Fruit fly (Drosophila melanogaster) whole organism, prepupa: Measurements from ENCODE around the gene CG31913.

Experiments used
- Blimp-1 ChIP-seq: fragments of 200-800 bp; sonication (Bioruptor generic); optimal IDR thresholded peaks from 3 replicates; lab custom pipeline; 2017; ENCODE audit warnings: missing biosample characterization, missing genetic modification characterization, mild to moderate bottlenecking, moderate library complexity, missing genetic modification reagents
- CG10631 ChIP-seq: fragments of 200-800 bp; sonication (Bioruptor generic); optimal IDR thresholded peaks from 2 replicates; lab custom pipeline; 2016; ENCODE audit warnings: missing biosample characterization, missing genetic modification characterization
- CG10669 ChIP-seq: fragments of 200-800 bp; sonication (Bioruptor generic); optimal IDR thresholded peaks from 3 replicates; lab custom pipeline; 2018; ENCODE audit warnings: missing biosample characterization, mild to moderate bottlenecking, missing genetic modification characterization, moderate library complexity
- CG11762 ChIP-seq: fragments of 200-800 bp; sonication (Bioruptor generic); optimal IDR thresholded peaks from 3 replicates; lab custom pipeline; 2016; ENCODE audit warnings: missing biosample characterization, missing genetic modification characterization; ENCODE audit not compliant: insufficient read depth
- CG11902 ChIP-seq: fragments of 200-800 bp; sonication (Bioruptor generic); optimal IDR thresholded peaks from 3 replicates; lab custom pipeline; 2016; ENCODE audit warnings: missing biosample characterization, missing genetic modification characterization
- CG15336 ChIP-seq: fragments of 200-800 bp; sonication (Bioruptor generic); IDR thresholded peaks from 2 replicates; pipeline ENCODE4 v1.3.6; 2022; ENCODE audit warnings: missing biosample characterization, missing genetic modification characterization
- CG16779 ChIP-seq: fragments of 200-800 bp; sonication (Bioruptor generic); optimal IDR thresholded peaks from 3 replicates; lab custom pipeline; 2017; ENCODE audit warnings: missing biosample characterization, mild to moderate bottlenecking, missing genetic modification characterization
- CG3032 ChIP-seq: fragments of 200-800 bp; optimal IDR thresholded peaks from 2 replicates; lab custom pipeline; 2019; ENCODE audit warnings: missing biosample characterization, mild to moderate bottlenecking, missing genetic modification characterization, moderate library complexity
- CG34406 ChIP-seq: fragments of 200-800 bp; sonication (Bioruptor generic); optimal IDR thresholded peaks from 3 replicates; lab custom pipeline; 2016; ENCODE audit warnings: missing biosample characterization, missing genetic modification characterization
- CG3919 ChIP-seq: fragments of 200-800 bp; sonication (Bioruptor generic); optimal IDR thresholded peaks from 3 replicates; lab custom pipeline; 2016; ENCODE audit warnings: missing biosample characterization, missing genetic modification characterization
- CG6163 ChIP-seq: fragments of 200-800 bp; sonication (Bioruptor generic); IDR thresholded peaks from 3 replicates; pipeline ENCODE4 v1.3.6; 2022; ENCODE audit warnings: missing biosample characterization, missing genetic modification characterization
- CG6792 ChIP-seq: fragments of 200-800 bp; sonication (Bioruptor generic); optimal IDR thresholded peaks from 3 replicates; lab custom pipeline; 2016; ENCODE audit warnings: missing biosample characterization, missing genetic modification characterization
- CG6808 ChIP-seq: fragments of 200-800 bp; sonication (Bioruptor generic); optimal IDR thresholded peaks from 3 replicates; lab custom pipeline; 2017; ENCODE audit warnings: missing biosample characterization, missing genetic modification characterization, mild to moderate bottlenecking, moderate library complexity, missing genetic modification reagents
- CG6854 ChIP-seq: fragments of 200-800 bp; sonication (Bioruptor generic); optimal IDR thresholded peaks from 2 replicates; lab custom pipeline; 2017; ENCODE audit warnings: missing biosample characterization, mild to moderate bottlenecking, missing genetic modification characterization
- CG7368 ChIP-seq: fragments of 200-800 bp; sonication (Bioruptor generic); optimal IDR thresholded peaks from 3 replicates; lab custom pipeline; 2016; ENCODE audit warnings: missing biosample characterization, missing genetic modification characterization
- CG8119 ChIP-seq: fragments of 200-800 bp; sonication (Bioruptor generic); IDR thresholded peaks from 3 replicates; pipeline ENCODE4 v1.3.6; 2022; ENCODE audit warnings: missing biosample characterization, missing genetic modification characterization
- Eip78C ChIP-seq: fragments of 200-800 bp; sonication (Bioruptor generic); peaks from one replicate; lab custom pipeline; 2016; ENCODE audit warnings: missing biosample characterization, missing genetic modification characterization
- Ets96B ChIP-seq: fragments of 200-800 bp; optimal IDR thresholded peaks from 2 replicates; lab custom pipeline; 2019; ENCODE audit warnings: missing biosample characterization, mild to moderate bottlenecking, missing genetic modification characterization, moderate library complexity
- Gug ChIP-seq: fragments of 200-800 bp; sonication (Bioruptor generic); IDR thresholded peaks from 2 replicates; pipeline ENCODE4 v1.3.6; 2022; ENCODE audit warnings: missing biosample characterization, missing genetic modification characterization
- Hr39 ChIP-seq: fragments of 200-800 bp; sonication (Bioruptor generic); optimal IDR thresholded peaks from 2 replicates; lab custom pipeline; 2016; ENCODE audit warnings: missing biosample characterization, missing genetic modification characterization
- Lpt ChIP-seq: fragments of 200-800 bp; sonication (Bioruptor generic); optimal IDR thresholded peaks from 3 replicates; lab custom pipeline; 2016; ENCODE audit warnings: missing biosample characterization, missing genetic modification characterization
- OdsH ChIP-seq: fragments of 200-800 bp; sonication (Bioruptor generic); optimal IDR thresholded peaks from 3 replicates; lab custom pipeline; 2016; ENCODE audit warnings: missing biosample characterization, missing genetic modification characterization
- Sox102F ChIP-seq: fragments of 200-800 bp; sonication (Bioruptor generic); optimal IDR thresholded peaks from 2 replicates; lab custom pipeline; 2016; ENCODE audit warnings: missing biosample characterization, mild to moderate bottlenecking, missing genetic modification characterization
- Sox14 ChIP-seq: fragments of 200-800 bp; sonication (Bioruptor generic); optimal IDR thresholded peaks from 3 replicates; lab custom pipeline; 2016; ENCODE audit warnings: missing biosample characterization, missing genetic modification characterization
- Sox15 ChIP-seq: fragments of 200-800 bp; sonication (Bioruptor generic); optimal IDR thresholded peaks from 3 replicates; lab custom pipeline; 2016; ENCODE audit warnings: missing biosample characterization, missing genetic modification characterization
- achi ChIP-seq: fragments of 200-800 bp; sonication (Bioruptor generic); optimal IDR thresholded peaks from 3 replicates; lab custom pipeline; 2016; ENCODE audit warnings: missing biosample characterization, missing genetic modification characterization
- dac ChIP-seq: fragments of 200-800 bp; sonication (Bioruptor generic); optimal IDR thresholded peaks from 2 replicates; lab custom pipeline; 2017; ENCODE audit warnings: missing biosample characterization, mild to moderate bottlenecking, missing genetic modification characterization
- eg ChIP-seq: fragments of 200-800 bp; sonication (Bioruptor generic); IDR thresholded peaks from 3 replicates; pipeline ENCODE4 v1.3.6; 2022; ENCODE audit warnings: missing biosample characterization, missing genetic modification characterization
- esn ChIP-seq: fragments of 200-800 bp; sonication (Bioruptor generic); optimal IDR thresholded peaks from 2 replicates; lab custom pipeline; 2016; ENCODE audit warnings: missing biosample characterization, mild to moderate bottlenecking, missing genetic modification characterization, moderate library complexity
- fd85E ChIP-seq: fragments of 200-800 bp; sonication (Bioruptor generic); optimal IDR thresholded peaks from 3 replicates; lab custom pipeline; 2016; ENCODE audit warnings: missing biosample characterization, missing genetic modification characterization
- fkh ChIP-seq: fragments of 200-800 bp; sonication (Bioruptor generic); optimal IDR thresholded peaks from 3 replicates; lab custom pipeline; 2017; ENCODE audit warnings: missing biosample characterization, mild to moderate bottlenecking, missing genetic modification characterization, moderate library complexity
- lz ChIP-seq: fragments of 200-800 bp; sonication (Bioruptor generic); optimal IDR thresholded peaks from 3 replicates; lab custom pipeline; 2016; ENCODE audit warnings: missing biosample characterization, missing genetic modification characterization
- pdm3 ChIP-seq: fragments of 200-800 bp; sonication (Bioruptor generic); optimal IDR thresholded peaks from 3 replicates; lab custom pipeline; 2016; ENCODE audit warnings: missing biosample characterization, missing genetic modification characterization
- salr ChIP-seq, 2 experiments: fragments of 200-800 bp; sonication (Bioruptor generic); optimal IDR thresholded peaks; 3 replicates each; lab custom pipeline; 2016 to 2018; ENCODE audit warnings: missing biosample characterization in 2 of 2, missing genetic modification characterization in 2 of 2, mild to moderate bottlenecking in 1 of 2
- topi ChIP-seq: fragments of 200-800 bp; sonication (Bioruptor generic); optimal IDR thresholded peaks from 3 replicates; lab custom pipeline; 2016; ENCODE audit warnings: missing biosample characterization, missing genetic modification characterization
- vri ChIP-seq: fragments of 200-800 bp; sonication (Bioruptor generic); optimal IDR thresholded peaks from 3 replicates; lab custom pipeline; 2016; ENCODE audit warnings: missing biosample characterization, mild to moderate bottlenecking, missing genetic modification characterization

CG31913 gene

dm6 chr2L:5805091-5805817 is 21.4 kb downstream of the CG31913 start, which contains the start of gene CG11034 (continued):
- TF ChIP-seq Sox102F (GFP tag; lab: Kevin White, UChicago) (no peak), CG6163 (GFP tag; lab: Robert Waterston, UW) (0 out of 3 replicates have a peak, but pooled peaks have one; percentile 25), topi (no peak), Sox14 (GFP tag; lab: Kevin White, UChicago) (no peak), lz (peak; percentile 6), achi (no peak), CG6792 (GFP tag; lab: Kevin White, UChicago) (no peak), Gug (GFP tag; lab: Robert Waterston, UW) (no peak), dac (no peak), OdsH (GFP tag; lab: Kevin White, UChicago) (no peak), eg (peak; percentile 61; the same call in 2 of the 3 replicates), Eip78C (GFP tag; lab: Kevin White, UChicago) (peak; percentile 46), salr (GFP tag; optimal IDR thresholded peaks at IDR 0.05; lab: Kevin White, UChicago) (no peak), CG8119 (GFP tag; lab: Robert Waterston, UW) (peak; percentile 30; the same call in 1 of the 3 replicates), CG34406 (GFP tag; lab: Kevin White, UChicago) (no peak), esn (no peak)

- TF ChIP-seq CG15336 (GFP tag; lab: Robert Waterston, UW) (no peak), Blimp-1 (GFP tag; lab: Kevin White, UChicago) (no peak), OdsH (GFP tag; lab: Kevin White, UChicago) (no peak), CG3032 (tag; lab: Kevin White, UChicago) (no peak), Lpt (GFP tag; lab: Kevin White, UChicago) (no peak), pdm3 (GFP tag; lab: Kevin White, UChicago) (no peak), Sox15 (no peak), eg (no peak), Gug (GFP tag; lab: Robert Waterston, UW) (no peak), salr (GFP tag; optimal IDR thresholded peaks at IDR 0.05; lab: Kevin White, UChicago) (no peak), Ets96B (no peak), vri (GFP tag; lab: Kevin White, UChicago) (no peak), CG16779 (tag; lab: Kevin White, UChicago) (no peak), CG7368 (no peak), topi (no peak), Hr39 (GFP tag; lab: Kevin White, UChicago) (no peak), fd85E (no peak), Sox102F (GFP tag; lab: Kevin White, UChicago) (no peak)
Observed at dm6 chr2L:5811274-5811673, 27.4 kb downstream of the CG31913 start, which contains the start of gene CG43307. CG43307 (plus strand) TSS chr2L:5811574.

- TF ChIP-seq CG6854 (no peak), CG10669 (GFP tag; lab: Kevin White, UChicago) (no peak), OdsH (GFP tag; lab: Kevin White, UChicago) (no peak), pdm3 (GFP tag; lab: Kevin White, UChicago) (no peak), fkh (no peak), CG6163 (GFP tag; lab: Robert Waterston, UW) (no peak), Sox15 (no peak), CG6808 (no peak), CG10631 (no peak)
- TF ChIP-seq, all 60 proteins: peak for 0
Observed at dm6 chr2L:5818343-5818742, 34.5 kb downstream of the CG31913 start, which contains the start of gene COX6CL. COX6CL (minus strand) TSS chr2L:5818443.

dm6 chr2L:5820930-5821329 is 37.1 kb downstream of the CG31913 start:
- TF ChIP-seq CG10631 (no peak), Lpt (GFP tag; lab: Kevin White, UChicago) (no peak), CG11762 (GFP tag; lab: Kevin White, UChicago) (no peak), CG3919 (GFP tag; lab: Kevin White, UChicago) (no peak), eg (no peak), CG11902 (GFP tag; lab: Kevin White, UChicago) (no peak), CG8119 (GFP tag; lab: Robert Waterston, UW) (no peak), Sox102F (GFP tag; lab: Kevin White, UChicago) (no peak), esn (no peak)
